Fruit fly (Drosophila melanogaster) whole organism, embryonic: ENCODE results near the gene CG31244.

Source experiments
- CG13894 ChIP-seq: fragments of 200-800 bp; sonication (Bioruptor generic); optimal IDR thresholded peaks from 3 replicates; lab custom pipeline; 2018; ENCODE audit warnings: missing biosample characterization, mild to moderate bottlenecking, missing genetic modification characterization, moderate library complexity
- CG14667 ChIP-seq: fragments of 200-800 bp; sonication (Bioruptor generic); IDR thresholded peaks from 2 replicates; pipeline ENCODE4 v1.3.6; 2022; ENCODE audit warnings: missing biosample characterization, missing genetic modification characterization
- CG5953 ChIP-seq: fragments of 200-800 bp; sonication (Bioruptor generic); IDR thresholded peaks from 2 replicates; pipeline ENCODE4 v1.3.6; 2022; ENCODE audit warnings: missing biosample characterization, missing genetic modification characterization
- Gug ChIP-seq: fragments of 200-800 bp; sonication (Bioruptor generic); IDR thresholded peaks from 4 replicates; pipeline ENCODE4 v1.3.6; 2022; ENCODE audit warnings: missing biosample characterization, missing genetic modification characterization
- ab ChIP-seq: fragments of 200-800 bp; sonication (Bioruptor generic); optimal IDR thresholded peaks from 2 replicates; lab custom pipeline; 2016; ENCODE audit warnings: missing biosample characterization, missing genetic modification characterization
- abd-A ChIP-seq: fragments of 200-800 bp; sonication (Bioruptor generic); optimal IDR thresholded peaks from 3 replicates; lab custom pipeline; 2019; ENCODE audit warnings: missing biosample characterization, mild to moderate bottlenecking, missing genetic modification characterization, moderate library complexity
- esg ChIP-seq: fragments of 200-800 bp; sonication (Bioruptor generic); conservative IDR thresholded peaks from 2 replicates; pipeline ENCODE4 v1.3.6; 2022; ENCODE audit warnings: missing biosample characterization, missing genetic modification characterization
- jumu ChIP-seq: fragments of 200-800 bp; sonication (Bioruptor generic); optimal IDR thresholded peaks from 3 replicates; lab custom pipeline; 2016; ENCODE audit warnings: missing biosample characterization, missing genetic modification characterization
- p53 ChIP-seq: fragments of 200-800 bp; sonication (Bioruptor generic); optimal IDR thresholded peaks from 2 replicates; lab custom pipeline; 2016; ENCODE audit warnings: missing biosample characterization, missing genetic modification characterization
- prd ChIP-seq, 3 experiments: fragments of >200 bp in 2 of 3; fragments of 200-800 bp in 1 of 3; sonication (Bioruptor generic) in 1 of 3; optimal IDR thresholded peaks in 2 of 3; IDR thresholded peaks in 1 of 3; 2 replicates in 2 of 3; 3 replicates in 1 of 3; pipeline versions ENCODE4 v1.3.6 to Lab custom; 2017 to 2022; ENCODE audit warnings: missing biosample characterization in 1 of 3, missing genetic modification characterization in 1 of 3
- tx ChIP-seq: fragments of 200-800 bp; sonication (Bioruptor generic); optimal IDR thresholded peaks from 2 replicates; lab custom pipeline; 2016; ENCODE audit warnings: missing biosample characterization, missing genetic modification characterization

DNA sequence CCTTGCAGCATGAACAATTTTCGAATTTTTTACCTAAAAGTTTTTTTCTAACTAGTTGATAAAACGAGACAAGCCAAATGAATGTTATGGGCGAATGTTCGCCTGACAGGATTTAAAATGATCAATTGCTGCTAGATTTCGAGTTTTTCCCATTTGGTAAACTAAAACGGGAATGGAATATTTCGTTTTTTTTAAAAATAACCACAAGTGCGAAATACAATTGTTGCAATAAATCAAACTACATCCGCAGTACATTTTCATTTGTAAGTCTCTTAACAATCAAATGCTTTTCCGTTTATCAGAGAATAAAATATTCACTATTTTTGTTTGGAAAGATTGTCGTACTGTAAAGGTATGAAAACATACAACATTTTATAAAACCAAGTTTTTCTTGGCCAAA lies 26.7 kb upstream of the CG31244 start, which contains the start of gene CG3517:
- no peak for TF ChIP-seq prd (optimal IDR thresholded peaks at IDR 0.05; lab: Kevin White, UChicago)
- no peak for TF ChIP-seq prd (GFP tag; IDR thresholded peaks at IDR 0.05; lab: Robert Waterston, UW)
- TF ChIP-seq CG14667 (GFP tag; lab: Robert Waterston, UW), result no peak
- TF ChIP-seq tx (GFP tag; lab: Kevin White, UChicago), result no peak
- no peak for TF ChIP-seq esg (GFP tag; lab: Robert Waterston, UW)
- TF ChIP-seq abd-A (tag; lab: Kevin White, UChicago), result no peak
- no peak for TF ChIP-seq ab (GFP tag; lab: Kevin White, UChicago)
- no peak for TF ChIP-seq p53 (GFP tag; lab: Kevin White, UChicago)
- no peak for TF ChIP-seq CG5953 (GFP tag; lab: Robert Waterston, UW)
- no peak for TF ChIP-seq jumu (GFP tag; lab: Kevin White, UChicago)
- no peak for TF ChIP-seq Gug
- no peak for TF ChIP-seq CG13894 (tag; lab: Kevin White, UChicago)
